Worm (Caenorhabditis elegans) whole organism, young adult: Measurements from ENCODE around the gene wee-1.3.

Source experiments
- F23B12.7 ChIP-seq: sonication (generic microtip); optimal IDR thresholded peaks from 2 replicates; lab custom pipeline; 2017; ENCODE audit warnings: missing genetic modification characterization, mild to moderate bottlenecking, missing compliant biosample characterization, antibody characterized with exemption, moderate library complexity; ENCODE audit not compliant: insufficient read depth
- F33H1.4 ChIP-seq: fragments of 200-800 bp; sonication (Bioruptor generic); IDR thresholded peaks from 2 replicates; pipeline ENCODE4 v1.3.6; 2022; ENCODE audit warnings: missing genetic modification reagents, missing genetic modification characterization, missing compliant biosample characterization
- F57C9.4 ChIP-seq: sonication (generic microtip); optimal IDR thresholded peaks from 2 replicates; lab custom pipeline; 2017; ENCODE audit warnings: mild to moderate bottlenecking, missing genetic modification characterization, missing compliant biosample characterization
- Y95B8A.8 ChIP-seq: fragments of 200-800 bp; sonication (Bioruptor generic); IDR thresholded peaks from 2 replicates; pipeline ENCODE4 v1.3.6; 2022; ENCODE audit warnings: missing genetic modification reagents, missing genetic modification characterization, missing compliant biosample characterization
- ama-1 ChIP-seq, 3 experiments: fragments of 150-350 bp in 1 of 3; sonication (generic microtip) in 2 of 3; optimal IDR thresholded peaks; 2 replicates each; lab custom pipeline; 2014 to 2018; ENCODE audit warnings: missing biosample characterization in 2 of 3, missing genetic modification characterization in 2 of 3, missing genetic modification reagents in 2 of 3
- athp-1 ChIP-seq: sonication (generic microtip); optimal IDR thresholded peaks from 2 replicates; lab custom pipeline; 2017; ENCODE audit warnings: mild to moderate bottlenecking, missing genetic modification characterization, missing compliant biosample characterization
- bed-2 ChIP-seq: fragments of 200-800 bp; sonication (Bioruptor generic); IDR thresholded peaks from 2 replicates; pipeline ENCODE4 v1.3.6; 2022; ENCODE audit warnings: missing genetic modification reagents, missing genetic modification characterization, missing compliant biosample characterization
- ccch-3 ChIP-seq: fragments of 200-800 bp; sonication (Bioruptor generic); optimal IDR thresholded peaks from 2 replicates; lab custom pipeline; 2018; ENCODE audit warnings: mild to moderate bottlenecking, missing genetic modification characterization, missing compliant biosample characterization
- ceh-27 ChIP-seq: fragments of 200-800 bp; sonication (Bioruptor generic); optimal IDR thresholded peaks from 2 replicates; lab custom pipeline; 2018; ENCODE audit warnings: mild to moderate bottlenecking, missing genetic modification characterization, moderate library complexity, missing compliant biosample characterization
- ceh-58 ChIP-seq: fragments of 200-800 bp; sonication (Bioruptor generic); IDR thresholded peaks from 2 replicates; pipeline ENCODE4 v1.3.6; 2022; ENCODE audit warnings: missing genetic modification characterization, missing compliant biosample characterization
- dpff-1 ChIP-seq: sonication (generic microtip); optimal IDR thresholded peaks from 2 replicates; lab custom pipeline; 2017; ENCODE audit warnings: mild to moderate bottlenecking, missing genetic modification characterization, missing compliant biosample characterization
- dpl-1 ChIP-seq: fragments of 150-350 bp; optimal IDR thresholded peaks from 2 replicates; lab custom pipeline; 2014; ENCODE audit warnings: missing biosample characterization, missing genetic modification reagents, missing genetic modification characterization
- efl-1 ChIP-seq: fragments of 150-350 bp; optimal IDR thresholded peaks from 2 replicates; lab custom pipeline; 2014; ENCODE audit warnings: missing biosample characterization, missing genetic modification reagents, missing genetic modification characterization
- him-1 ChIP-seq: sonication (generic microtip); optimal IDR thresholded peaks from 2 replicates; lab custom pipeline; 2016; ENCODE audit warnings: missing genotype, missing genetic modification reagents, missing genetic modification characterization, missing compliant biosample characterization
- hmg-1.2 ChIP-seq: fragments of 200-800 bp; sonication (Bioruptor generic); IDR thresholded peaks from 2 replicates; pipeline ENCODE4 v1.3.6; 2022; ENCODE audit warnings: missing genetic modification reagents, missing genetic modification characterization, missing compliant biosample characterization
- lin-35 ChIP-seq, 3 experiments: fragments of 150-350 bp in 2 of 3; sonication (generic microtip) in 1 of 3; optimal IDR thresholded peaks; 2 replicates each; lab custom pipeline; 2014 to 2018; ENCODE audit warnings: missing biosample characterization in 3 of 3, missing genetic modification characterization in 3 of 3, missing genetic modification reagents in 3 of 3
- lin-40 ChIP-seq: sonication (generic microtip); optimal IDR thresholded peaks from 2 replicates; lab custom pipeline; 2016; ENCODE audit warnings: missing genetic modification characterization, mild to moderate bottlenecking, missing compliant biosample characterization, missing genotype, missing genetic modification reagents
- lin-54 ChIP-seq: fragments of 200-800 bp; sonication (Bioruptor generic); optimal IDR thresholded peaks from 2 replicates; lab custom pipeline; 2018; ENCODE audit warnings: mild to moderate bottlenecking, missing genetic modification characterization, missing compliant biosample characterization
- lsy-27 ChIP-seq: sonication (generic microtip); optimal IDR thresholded peaks from 2 replicates; lab custom pipeline; 2017; ENCODE audit warnings: missing genetic modification characterization, mild to moderate bottlenecking, missing compliant biosample characterization, antibody characterized with exemption, missing genotype, borderline replicate concordance; ENCODE audit not compliant: insufficient read depth
- madf-10 ChIP-seq: sonication (generic microtip); optimal IDR thresholded peaks from 2 replicates; lab custom pipeline; 2016; ENCODE audit warnings: mild to moderate bottlenecking, missing genetic modification characterization, missing compliant biosample characterization
- madf-3 ChIP-seq: fragments of 200-800 bp; sonication (Bioruptor generic); IDR thresholded peaks from 2 replicates; pipeline ENCODE4 v1.3.6; 2022; ENCODE audit warnings: missing genetic modification reagents, missing genetic modification characterization, missing compliant biosample characterization
- mcd-1 ChIP-seq: fragments of 200-800 bp; sonication (Bioruptor generic); IDR thresholded peaks from 2 replicates; pipeline ENCODE4 v1.3.6; 2022; ENCODE audit warnings: missing genetic modification reagents, missing genetic modification characterization, missing compliant biosample characterization
- mxl-1 ChIP-seq: sonication (generic microtip); optimal IDR thresholded peaks from 2 replicates; lab custom pipeline; 2016; ENCODE audit warnings: missing genetic modification characterization, missing compliant biosample characterization
- nfya-1 ChIP-seq: sonication (generic microtip); optimal IDR thresholded peaks from 2 replicates; lab custom pipeline; 2017; ENCODE audit warnings: antibody characterized with exemption, missing compliant biosample characterization, missing genetic modification characterization, borderline replicate concordance; ENCODE audit not compliant: insufficient read depth
- rpc-1 ChIP-seq, 2 experiments: fragments of 150-350 bp in 1 of 2; sonication (generic microtip) in 1 of 2; optimal IDR thresholded peaks; 2 replicates each; lab custom pipeline; 2014 to 2018; ENCODE audit warnings: missing biosample characterization in 1 of 2, missing genetic modification characterization in 1 of 2, missing genetic modification reagents in 1 of 2, missing genotype in 1 of 2
- snpc-4 ChIP-seq, 5 experiments: fragments of 150-350 bp in 1 of 5; sonication (generic microtip) in 4 of 5; optimal IDR thresholded peaks; 2 replicates each; lab custom pipeline; 2014 to 2018; ENCODE audit warnings: missing genetic modification characterization in 5 of 5, missing biosample characterization in 3 of 5, antibody characterized with exemption in 2 of 5, mild to moderate bottlenecking in 2 of 5, missing compliant biosample characterization in 2 of 5, missing genotype in 2 of 5, moderate library complexity in 2 of 5, missing genetic modification reagents in 1 of 5
- somi-1 ChIP-seq: fragments of 200-800 bp; sonication (Bioruptor generic); optimal IDR thresholded peaks from 2 replicates; lab custom pipeline; 2018; ENCODE audit warnings: mild to moderate bottlenecking, missing genetic modification characterization, missing compliant biosample characterization
- xnd-1 ChIP-seq: sonication (generic microtip); optimal IDR thresholded peaks from 2 replicates; lab custom pipeline; 2016; ENCODE audit warnings: missing genotype, missing genetic modification reagents, missing genetic modification characterization, missing compliant biosample characterization
- zfh-2 ChIP-seq: fragments of 200-800 bp; sonication (Bioruptor generic); conservative IDR thresholded peaks from 2 replicates; pipeline ENCODE4 v1.3.6; 2022; ENCODE audit warnings: missing genetic modification reagents, missing genetic modification characterization, missing compliant biosample characterization
- ztf-22 ChIP-seq: fragments of 200-800 bp; sonication (Bioruptor generic); optimal IDR thresholded peaks from 2 replicates; lab custom pipeline; 2018; ENCODE audit warnings: mild to moderate bottlenecking, missing genetic modification characterization, moderate library complexity, missing compliant biosample characterization
- ztf-26 ChIP-seq: sonication (generic microtip); optimal IDR thresholded peaks from 2 replicates; lab custom pipeline; 2017; ENCODE audit warnings: missing genetic modification characterization, missing compliant biosample characterization

wee-1.3 gene

DNA sequence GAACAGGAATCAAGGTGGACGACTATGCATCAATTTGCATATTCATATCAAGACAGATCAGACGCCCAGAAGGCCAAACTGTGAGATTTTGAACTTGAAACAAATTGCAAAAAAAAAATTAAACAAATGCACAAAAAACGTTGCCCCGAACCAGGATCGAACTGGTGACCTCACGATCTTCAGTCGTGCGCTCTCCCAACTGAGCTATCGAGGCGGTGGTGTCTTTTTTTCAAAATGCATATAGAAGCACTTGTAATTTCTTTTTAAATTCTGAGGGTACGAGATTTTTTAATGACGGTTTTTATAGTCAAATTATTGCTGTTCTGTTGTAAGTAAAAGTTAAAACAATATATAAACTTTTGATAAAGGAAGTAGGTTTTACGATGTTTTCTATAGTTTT lies 3.2 kb downstream of the wee-1.3 start (continued):
- no peak for TF ChIP-seq nfya-1
- TF ChIP-seq ztf-26 (tag; lab: Kevin White, UChicago) = no peak
- TF ChIP-seq zfh-2 (GFP tag; lab: Robert Waterston, UW) = no peak
- TF ChIP-seq dpff-1 (tag; lab: Kevin White, UChicago) = no peak
- TF ChIP-seq ceh-27 (GFP tag; lab: Kevin White, UChicago) = no peak
- TF ChIP-seq lsy-27 (tag; lab: Kevin White, UChicago) = peak; percentile 44
- TF ChIP-seq hmg-1.2 (GFP tag; lab: Robert Waterston, UW) = peak; percentile 41; the same call in 1 of the 2 replicates

DNA sequence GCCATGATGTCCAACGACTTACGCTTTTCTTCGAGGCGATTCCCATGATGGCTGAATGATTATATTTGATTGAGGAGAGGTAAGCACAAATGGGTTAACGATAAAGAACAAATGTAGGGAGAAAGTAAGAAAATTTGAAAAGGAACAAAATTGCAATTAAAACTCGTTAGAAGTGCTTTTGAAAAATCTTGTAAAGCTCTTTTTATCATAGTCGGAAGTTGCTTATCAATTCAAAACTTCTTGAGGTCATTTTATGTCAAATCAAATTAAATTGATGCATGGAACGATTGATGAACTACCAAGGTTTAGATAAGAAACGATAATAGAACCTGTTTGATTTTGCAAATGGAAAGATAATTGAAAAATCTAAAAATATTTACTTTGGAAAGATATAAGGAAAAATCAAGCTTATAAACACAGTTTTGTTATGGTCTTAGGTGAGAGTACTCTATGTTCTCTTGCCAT lies 7.4 kb downstream of the wee-1.3 start, which contains the start of gene glt-5:
Gene glt-5 (minus strand): TSS at position 51 of the 465 bp plus-strand sequence.
- TF ChIP-seq F57C9.4 (tag; lab: Kevin White, UChicago) (no peak), madf-3 (GFP tag; lab: Robert Waterston, UW) (no peak), snpc-4 (GFP tag; optimal IDR thresholded peaks at IDR 0.05; lab: Kevin White, UChicago) (no peak), snpc-4 (tag; optimal IDR thresholded peaks at IDR 0.05; lab: Kevin White, UChicago) (no peak), ceh-58 (no peak), ccch-3 (GFP tag; lab: Kevin White, UChicago) (no peak), him-1 (no peak), F33H1.4 (no peak)
- TF ChIP-seq, all 124 proteins: peak for 0

DNA sequence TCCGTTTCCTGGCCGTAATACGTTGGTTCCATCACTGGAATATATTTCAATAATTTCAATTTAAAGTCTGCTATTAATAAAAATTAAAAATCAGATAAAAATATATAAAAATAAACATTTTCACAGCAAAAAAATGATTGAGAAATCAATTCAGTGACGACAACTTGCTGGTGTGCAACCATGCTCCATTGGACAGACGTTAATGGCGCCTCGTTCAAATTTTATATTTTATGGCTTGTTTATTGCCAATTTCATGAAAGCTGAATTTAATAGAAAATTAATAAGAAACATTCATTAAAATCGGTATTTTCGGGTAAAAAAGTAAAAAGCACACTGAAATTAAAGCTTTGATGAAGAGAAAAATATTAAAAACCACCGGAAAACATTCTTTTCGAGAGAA lies 10.1 kb downstream of the wee-1.3 start, which contains the start of gene Y53C12A.3:
Gene Y53C12A.3 (minus strand): TSS at position 34 of the 400 bp plus-strand sequence.
- no peak for TF ChIP-seq lin-40 (tag; lab: Kevin White, UChicago)
- no peak for TF ChIP-seq mxl-1
- no peak for TF ChIP-seq F33H1.4
- no peak for TF ChIP-seq ceh-58
- no peak for TF ChIP-seq ztf-22 (GFP tag; lab: Kevin White, UChicago)
- TF ChIP-seq dpl-1 = peak; percentile 8
- peak in 1 of 3 experiments; percentile 72 for TF ChIP-seq lin-35 (GFP tag; optimal IDR thresholded peaks at IDR 0.05; lab: Kevin White, UChicago)
- TF ChIP-seq bed-2 = no peak
- TF ChIP-seq Y95B8A.8 = no peak
- no peak for TF ChIP-seq madf-10
- TF ChIP-seq efl-1 (GFP tag; lab: Kevin White, UChicago) = peak; percentile 43
- TF ChIP-seq xnd-1 (tag; lab: Kevin White, UChicago) = no peak
- no peak for TF ChIP-seq somi-1
- peak; percentile 79 for TF ChIP-seq lin-54 (GFP tag; lab: Kevin White, UChicago)
- no peak for TF ChIP-seq rpc-1 (optimal IDR thresholded peaks at IDR 0.05; lab: Kevin White, UChicago)
- TF ChIP-seq rpc-1 (tag; optimal IDR thresholded peaks at IDR 0.05; lab: Kevin White, UChicago) = no peak
- peak; percentile 32 for TF ChIP-seq F23B12.7 (tag; lab: Kevin White, UChicago)
- TF ChIP-seq mcd-1 (GFP tag; lab: Robert Waterston, UW) = peak; percentile 78

DNA sequence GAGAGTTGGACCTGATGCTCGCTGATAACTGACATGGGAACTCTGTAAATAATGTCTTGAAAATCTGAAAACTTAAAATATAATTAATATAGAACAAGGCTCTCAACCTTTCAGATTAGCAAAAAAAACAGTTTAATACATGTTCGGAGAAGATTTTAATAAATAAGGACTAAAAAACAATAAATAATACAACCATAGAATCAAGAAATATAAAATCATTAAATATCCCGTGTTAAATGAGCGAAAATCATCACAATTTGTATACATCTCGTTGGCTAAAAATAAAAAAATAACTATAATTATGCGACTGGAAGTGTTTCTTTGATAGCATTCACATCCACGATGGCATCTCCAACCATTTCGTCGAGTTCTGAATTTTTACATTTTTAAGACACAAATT lies 11.5 kb downstream of the wee-1.3 start, which contains the start of gene Y53C12A.10:
Gene Y53C12A.10 (minus strand): TSS at position 101 of the 400 bp plus-strand sequence.
- TF ChIP-seq ama-1 (optimal IDR thresholded peaks at IDR 0.05; lab: Kevin White, UChicago) (no peak), ama-1 (GFP tag; optimal IDR thresholded peaks at IDR 0.05; lab: Kevin White, UChicago) (peak in 1 of 2 experiments; percentile 10), athp-1 (tag; lab: Kevin White, UChicago) (no peak)
- TF ChIP-seq, all 124 proteins: peak for 1
